Worm (Caenorhabditis elegans) whole organism, young adult: ENCODE measurements around the gene unc-5.
A peak's percentile ranks its signal among the peaks of the same experiment; 100 is the strongest.

ENCODE experiments used
- B0261.1 ChIP-seq: sonication (generic microtip); optimal IDR thresholded peaks from 2 replicates; lab custom pipeline; 2016; ENCODE audit warnings: mild to moderate bottlenecking, missing genetic modification characterization, moderate library complexity, missing compliant biosample characterization
- B0336.3 ChIP-seq: fragments of 200-800 bp; sonication (Bioruptor generic); IDR thresholded peaks from 2 replicates; pipeline ENCODE4 v1.3.6; 2022; ENCODE audit warnings: missing genetic modification characterization, missing compliant biosample characterization
- D2030.7 ChIP-seq: fragments of 200-800 bp; sonication (Bioruptor generic); IDR thresholded peaks from 2 replicates; pipeline ENCODE4 v1.3.6; 2022; ENCODE audit warnings: missing genetic modification reagents, missing genetic modification characterization, missing compliant biosample characterization
- F37B4.10 ChIP-seq: fragments of 200-800 bp; sonication (Bioruptor generic); IDR thresholded peaks from 2 replicates; pipeline ENCODE4 v1.3.6; 2022; ENCODE audit warnings: missing genetic modification characterization, missing compliant biosample characterization
- F39B2.1 ChIP-seq: fragments of 200-800 bp; sonication (Bioruptor generic); IDR thresholded peaks from 2 replicates; pipeline ENCODE4 v1.3.6; 2022; ENCODE audit warnings: missing genetic modification reagents, missing genetic modification characterization, missing compliant biosample characterization
- F57A8.1 ChIP-seq: fragments of 200-800 bp; sonication (Bioruptor generic); optimal IDR thresholded peaks from 2 replicates; lab custom pipeline; 2018; ENCODE audit warnings: mild to moderate bottlenecking, missing genetic modification characterization, moderate library complexity, missing compliant biosample characterization
- akir-1 ChIP-seq: fragments of 200-800 bp; sonication (Bioruptor generic); optimal IDR thresholded peaks from 2 replicates; lab custom pipeline; 2018; ENCODE audit warnings: mild to moderate bottlenecking, missing genetic modification characterization, moderate library complexity, missing compliant biosample characterization
- ama-1 ChIP-seq, 3 experiments: fragments of 150-350 bp in 1 of 3; sonication (generic microtip) in 2 of 3; optimal IDR thresholded peaks; 2 replicates each; lab custom pipeline; 2014 to 2018; ENCODE audit warnings: missing biosample characterization in 2 of 3, missing genetic modification characterization in 2 of 3, missing genetic modification reagents in 2 of 3
- atf-7 ChIP-seq: sonication (generic microtip); optimal IDR thresholded peaks from 2 replicates; lab custom pipeline; 2017; ENCODE audit warnings: mild to moderate bottlenecking, missing genetic modification characterization, missing compliant biosample characterization
- attf-3 ChIP-seq: fragments of 200-800 bp; sonication (Bioruptor generic); conservative IDR thresholded peaks from 2 replicates; pipeline ENCODE4 v1.3.6; 2022; ENCODE audit warnings: missing genetic modification reagents, missing genetic modification characterization, missing compliant biosample characterization
- cebp-1 ChIP-seq, 2 experiments: fragments of 200-800 bp in 1 of 2; sonication (Bioruptor generic) in 1 of 2; sonication (generic microtip) in 1 of 2; IDR thresholded peaks in 1 of 2; optimal IDR thresholded peaks in 1 of 2; 2 replicates each; pipeline versions ENCODE4 v1.3.6 to Lab custom; 2017 to 2022; ENCODE audit warnings: missing compliant biosample characterization in 2 of 2, missing genetic modification characterization in 2 of 2, mild to moderate bottlenecking in 1 of 2, missing genetic modification reagents in 1 of 2, moderate library complexity in 1 of 2
- ceh-100 ChIP-seq: fragments of 200-800 bp; sonication (Bioruptor generic); IDR thresholded peaks from 2 replicates; pipeline ENCODE4 v1.3.6; 2022; ENCODE audit warnings: missing genetic modification reagents, missing genetic modification characterization, missing compliant biosample characterization
- ceh-27 ChIP-seq: fragments of 200-800 bp; sonication (Bioruptor generic); optimal IDR thresholded peaks from 2 replicates; lab custom pipeline; 2018; ENCODE audit warnings: mild to moderate bottlenecking, missing genetic modification characterization, moderate library complexity, missing compliant biosample characterization
- ceh-40 ChIP-seq: fragments of 200-800 bp; sonication (Bioruptor generic); IDR thresholded peaks from 2 replicates; pipeline ENCODE4 v1.3.6; 2022; ENCODE audit warnings: missing genetic modification characterization, missing compliant biosample characterization
- ceh-91 ChIP-seq: fragments of 200-800 bp; sonication (Bioruptor generic); IDR thresholded peaks from 2 replicates; pipeline ENCODE4 v1.3.6; 2022; ENCODE audit warnings: missing genetic modification reagents, missing genetic modification characterization, missing compliant biosample characterization
- chd-7 ChIP-seq: sonication (generic microtip); optimal IDR thresholded peaks from 2 replicates; lab custom pipeline; 2016; ENCODE audit warnings: mild to moderate bottlenecking, missing genetic modification characterization, moderate library complexity, missing compliant biosample characterization
- die-1 ChIP-seq: sonication (generic microtip); optimal IDR thresholded peaks from 2 replicates; lab custom pipeline; 2016; ENCODE audit warnings: missing genotype, mild to moderate bottlenecking, missing genetic modification characterization, missing compliant biosample characterization
- efl-1 ChIP-seq: fragments of 150-350 bp; optimal IDR thresholded peaks from 2 replicates; lab custom pipeline; 2014; ENCODE audit warnings: missing biosample characterization, missing genetic modification reagents, missing genetic modification characterization
- fkh-3 ChIP-seq: sonication (generic microtip); optimal IDR thresholded peaks from 2 replicates; lab custom pipeline; 2016; ENCODE audit warnings: mild to moderate bottlenecking, missing genetic modification characterization, missing compliant biosample characterization
- hlh-12 ChIP-seq: sonication (generic microtip); optimal IDR thresholded peaks from 2 replicates; lab custom pipeline; 2016; ENCODE audit warnings: missing genetic modification characterization, missing compliant biosample characterization
- hmg-1.2 ChIP-seq: fragments of 200-800 bp; sonication (Bioruptor generic); IDR thresholded peaks from 2 replicates; pipeline ENCODE4 v1.3.6; 2022; ENCODE audit warnings: missing genetic modification reagents, missing genetic modification characterization, missing compliant biosample characterization
- lin-26 ChIP-seq: fragments of 200-800 bp; sonication (Bioruptor generic); IDR thresholded peaks from 2 replicates; pipeline ENCODE4 v1.3.6; 2022; ENCODE audit warnings: missing genetic modification reagents, missing genetic modification characterization, missing compliant biosample characterization
- lin-35 ChIP-seq, 3 experiments: fragments of 150-350 bp in 2 of 3; sonication (generic microtip) in 1 of 3; optimal IDR thresholded peaks; 2 replicates each; lab custom pipeline; 2014 to 2018; ENCODE audit warnings: missing biosample characterization in 3 of 3, missing genetic modification characterization in 3 of 3, missing genetic modification reagents in 3 of 3
- lsy-27 ChIP-seq: sonication (generic microtip); optimal IDR thresholded peaks from 2 replicates; lab custom pipeline; 2017; ENCODE audit warnings: missing genetic modification characterization, mild to moderate bottlenecking, missing compliant biosample characterization, antibody characterized with exemption, missing genotype, borderline replicate concordance; ENCODE audit not compliant: insufficient read depth
- madf-6 ChIP-seq: fragments of 200-800 bp; sonication (Bioruptor generic); IDR thresholded peaks from 2 replicates; pipeline ENCODE4 v1.3.6; 2022; ENCODE audit warnings: missing genetic modification reagents, missing genetic modification characterization, missing compliant biosample characterization
- madf-8 ChIP-seq: fragments of 200-800 bp; sonication (Bioruptor generic); conservative IDR thresholded peaks from 2 replicates; pipeline ENCODE4 v1.3.6; 2022; ENCODE audit warnings: missing genetic modification reagents, missing genetic modification characterization, missing compliant biosample characterization
- mel-28 ChIP-seq: sonication (generic microtip); optimal IDR thresholded peaks from 2 replicates; lab custom pipeline; 2016; ENCODE audit warnings: borderline replicate concordance, mild to moderate bottlenecking, missing genetic modification characterization, missing compliant biosample characterization
- nfyb-1 ChIP-seq: fragments of 200-800 bp; sonication (Bioruptor generic); IDR thresholded peaks from 2 replicates; pipeline ENCODE4 v1.3.6; 2022; ENCODE audit warnings: missing genetic modification reagents, missing genetic modification characterization, missing compliant biosample characterization
- repo-1 ChIP-seq: sonication (generic microtip); optimal IDR thresholded peaks from 2 replicates; lab custom pipeline; 2017; ENCODE audit warnings: mild to moderate bottlenecking, missing genetic modification characterization, missing compliant biosample characterization
- sea-2 ChIP-seq: fragments of 200-800 bp; sonication (Bioruptor generic); IDR thresholded peaks from 2 replicates; pipeline ENCODE4 v1.3.6; 2022; ENCODE audit warnings: missing genetic modification characterization, missing compliant biosample characterization
- snpc-1.3 ChIP-seq: sonication (generic microtip); optimal IDR thresholded peaks from 2 replicates; lab custom pipeline; 2017; ENCODE audit warnings: missing genetic modification characterization, mild to moderate bottlenecking, missing compliant biosample characterization, antibody characterized with exemption, moderate library complexity, missing genotype, missing genetic modification reagents; ENCODE audit not compliant: insufficient read depth
- tbp1 ChIP-seq: fragments of 200-800 bp; sonication (Bioruptor generic); optimal IDR thresholded peaks from 2 replicates; lab custom pipeline; 2018; ENCODE audit warnings: mild to moderate bottlenecking, missing genetic modification characterization, missing compliant biosample characterization
- zfh-2 ChIP-seq: fragments of 200-800 bp; sonication (Bioruptor generic); conservative IDR thresholded peaks from 2 replicates; pipeline ENCODE4 v1.3.6; 2022; ENCODE audit warnings: missing genetic modification reagents, missing genetic modification characterization, missing compliant biosample characterization
- ztf-22 ChIP-seq: fragments of 200-800 bp; sonication (Bioruptor generic); optimal IDR thresholded peaks from 2 replicates; lab custom pipeline; 2018; ENCODE audit warnings: mild to moderate bottlenecking, missing genetic modification characterization, moderate library complexity, missing compliant biosample characterization
- ztf-6 ChIP-seq: fragments of 200-800 bp; sonication (Bioruptor generic); IDR thresholded peaks from 2 replicates; pipeline ENCODE4 v1.3.6; 2022; ENCODE audit warnings: missing genetic modification reagents, missing genetic modification characterization, missing compliant biosample characterization

The unc-5 gene

ce11 chrIV:5537813-5538538 is 9.8 kb upstream of the unc-5 start, which contains the start of the genes fem-1 and drp-1 (continued):
- TF ChIP-seq D2030.7 (GFP tag; lab: Robert Waterston, UW) (no peak), F57A8.1 (GFP tag; lab: Kevin White, UChicago) (no peak), zfh-2 (GFP tag; lab: Robert Waterston, UW) (no peak), die-1 (tag; lab: Kevin White, UChicago) (no peak), ceh-27 (GFP tag; lab: Kevin White, UChicago) (no peak), ztf-22 (GFP tag; lab: Kevin White, UChicago) (no peak), mel-28 (tag; lab: Kevin White, UChicago) (no peak), ceh-91 (0 out of 2 replicates have a peak, but pooled peaks have one; percentile 12), B0261.1 (no peak), ceh-100 (no peak), F39B2.1 (GFP tag; lab: Robert Waterston, UW) (no peak), akir-1 (no peak), efl-1 (peak; percentile 36), ceh-40 (GFP tag; lab: Robert Waterston, UW) (no peak), fkh-3 (tag; lab: Kevin White, UChicago) (no peak), ama-1 (optimal IDR thresholded peaks at IDR 0.05; lab: Kevin White, UChicago) (peak; percentile 6), ama-1 (GFP tag; optimal IDR thresholded peaks at IDR 0.05; lab: Kevin White, UChicago) (no peak), ztf-6 (GFP tag; lab: Robert Waterston, UW) (no peak), chd-7 (tag; lab: Kevin White, UChicago) (no peak), cebp-1 (GFP tag; IDR thresholded peaks at IDR 0.05; lab: Robert Waterston, UW) (no peak), cebp-1 (tag; optimal IDR thresholded peaks at IDR 0.05; lab: Kevin White, UChicago) (peak; percentile 44), repo-1 (tag; lab: Kevin White, UChicago) (no peak), madf-6 (GFP tag; lab: Robert Waterston, UW) (0 out of 2 replicates have a peak, but pooled peaks have one; percentile 36)

DNA sequence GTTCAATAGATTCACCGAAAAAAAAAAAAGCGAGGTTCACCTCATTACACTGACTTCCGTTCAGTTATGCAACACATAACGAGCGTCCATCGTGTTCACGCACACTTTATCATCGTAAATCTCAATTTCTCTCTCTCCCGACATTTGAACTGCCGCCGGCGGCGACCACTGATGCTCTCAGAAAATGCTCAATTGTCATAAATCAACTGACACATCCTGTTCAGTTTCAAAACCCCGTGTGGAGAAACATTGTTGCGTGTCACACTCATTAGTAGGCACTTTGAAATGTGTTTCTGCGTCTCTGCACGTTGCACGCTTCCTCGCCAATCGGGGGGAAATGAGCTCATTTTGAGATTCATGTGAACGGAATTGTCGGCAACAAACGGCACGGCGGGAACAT is 7.6 kb upstream of the unc-5 start:
- 0 out of 2 replicates have a peak, but pooled peaks have one; percentile 13 for TF ChIP-seq hmg-1.2
- no peak for TF ChIP-seq F37B4.10 (GFP tag; lab: Robert Waterston, UW)
- no peak for TF ChIP-seq lsy-27 (tag; lab: Kevin White, UChicago)

ce11 chrIV:5534596-5534995 is 6.5 kb upstream of the unc-5 start:
- no peak for TF ChIP-seq sea-2
- no peak for TF ChIP-seq tbp1 (GFP tag; lab: Kevin White, UChicago)
- no peak for TF ChIP-seq lin-26 (GFP tag; lab: Robert Waterston, UW)
- no peak for TF ChIP-seq die-1 (tag; lab: Kevin White, UChicago)
- no peak for TF ChIP-seq ceh-100
- TF ChIP-seq snpc-1.3 (tag; lab: Kevin White, UChicago) = no peak
- no peak for TF ChIP-seq hlh-12 (tag; lab: Kevin White, UChicago)
- TF ChIP-seq nfyb-1 (GFP tag; lab: Robert Waterston, UW) = no peak
- TF ChIP-seq repo-1 (tag; lab: Kevin White, UChicago) = no peak
- TF ChIP-seq madf-8 = no peak
- no peak for TF ChIP-seq lin-35 (GFP tag; optimal IDR thresholded peaks at IDR 0.05; lab: Kevin White, UChicago)
- TF ChIP-seq B0336.3 (GFP tag; lab: Robert Waterston, UW) = no peak
- TF ChIP-seq attf-3 = no peak
- TF ChIP-seq atf-7 (tag; lab: Kevin White, UChicago) = no peak
